Worm (Caenorhabditis elegans) whole organism, late embryonic: Measurements from ENCODE around the gene prdh-1.

Source experiments
- C08G9.2 ChIP-seq: sonication (generic microtip); optimal IDR thresholded peaks from 2 replicates; lab custom pipeline; 2016; ENCODE audit warnings: mild to moderate bottlenecking, missing genetic modification characterization, moderate library complexity, missing compliant biosample characterization
- C38D4.7 ChIP-seq: fragments of 200-800 bp; sonication (Bioruptor generic); optimal IDR thresholded peaks from 2 replicates; lab custom pipeline; 2018; ENCODE audit warnings: mild to moderate bottlenecking, missing genetic modification characterization, moderate library complexity, missing compliant biosample characterization
- F13H6.1 ChIP-seq: sonication (generic microtip); optimal IDR thresholded peaks from 2 replicates; lab custom pipeline; 2016; ENCODE audit warnings: missing genetic modification characterization, missing compliant biosample characterization
- K02D7.2 ChIP-seq: sonication (generic microtip); optimal IDR thresholded peaks from 2 replicates; lab custom pipeline; 2017; ENCODE audit warnings: mild to moderate bottlenecking, missing genetic modification characterization, missing compliant biosample characterization
- K09A11.1 ChIP-seq: sonication (generic microtip); optimal IDR thresholded peaks from 2 replicates; lab custom pipeline; 2017; ENCODE audit warnings: antibody characterized with exemption, mild to moderate bottlenecking, missing genetic modification characterization, missing compliant biosample characterization; ENCODE audit not compliant: insufficient read depth
- T23F11.4 ChIP-seq: fragments of 200-800 bp; sonication (Bioruptor generic); optimal IDR thresholded peaks from 2 replicates; lab custom pipeline; 2018; ENCODE audit warnings: mild to moderate bottlenecking, missing genetic modification characterization, missing compliant biosample characterization
- ahr-1 ChIP-seq: sonication (generic microtip); optimal IDR thresholded peaks from 2 replicates; lab custom pipeline; 2016; ENCODE audit warnings: missing genetic modification characterization, missing compliant biosample characterization
- ceh-14 ChIP-seq: sonication (generic microtip); optimal IDR thresholded peaks from 2 replicates; lab custom pipeline; 2016; ENCODE audit warnings: missing genotype, missing genetic modification characterization, missing compliant biosample characterization
- ceh-18 ChIP-seq: sonication (generic microtip); optimal IDR thresholded peaks from 2 replicates; lab custom pipeline; 2016; ENCODE audit warnings: missing genetic modification characterization, missing compliant biosample characterization
- ceh-19 ChIP-seq: fragments of 200-800 bp; sonication (Bioruptor generic); optimal IDR thresholded peaks from 2 replicates; lab custom pipeline; 2018; ENCODE audit warnings: mild to moderate bottlenecking, missing genetic modification characterization, missing compliant biosample characterization
- ceh-2 ChIP-seq: sonication (generic microtip); optimal IDR thresholded peaks from 2 replicates; lab custom pipeline; 2016; ENCODE audit warnings: missing genotype, missing genetic modification characterization, missing compliant biosample characterization
- ceh-30 ChIP-seq: fragments of 150-350 bp; optimal IDR thresholded peaks from 2 replicates; lab custom pipeline; 2014; ENCODE audit warnings: missing biosample characterization, missing genetic modification characterization
- ceh-34 ChIP-seq: sonication (generic microtip); optimal IDR thresholded peaks from 2 replicates; lab custom pipeline; 2016; ENCODE audit warnings: mild to moderate bottlenecking, missing genetic modification characterization, missing compliant biosample characterization
- ceh-48 ChIP-seq: sonication (generic microtip); optimal IDR thresholded peaks from 2 replicates; lab custom pipeline; 2016; ENCODE audit warnings: missing genetic modification characterization, inconsistent platforms, missing compliant biosample characterization
- ceh-6 ChIP-seq: fragments of 200-800 bp; sonication (Bioruptor generic); optimal IDR thresholded peaks from 2 replicates; lab custom pipeline; 2018; ENCODE audit warnings: mild to moderate bottlenecking, missing genetic modification characterization, missing compliant biosample characterization
- ceh-9 ChIP-seq: sonication (generic microtip); optimal IDR thresholded peaks from 2 replicates; lab custom pipeline; 2016; ENCODE audit warnings: mild to moderate bottlenecking, missing genetic modification characterization, inconsistent platforms, missing compliant biosample characterization
- che-1 ChIP-seq: sonication (generic microtip); optimal IDR thresholded peaks from 2 replicates; lab custom pipeline; 2016; ENCODE audit warnings: mild to moderate bottlenecking, missing genetic modification characterization, missing compliant biosample characterization
- dmd-4 ChIP-seq: sonication (generic microtip); optimal IDR thresholded peaks from 2 replicates; lab custom pipeline; 2016; ENCODE audit warnings: borderline replicate concordance, missing genetic modification characterization, missing compliant biosample characterization
- dve-1 ChIP-seq: sonication (generic microtip); optimal IDR thresholded peaks from 2 replicates; lab custom pipeline; 2017; ENCODE audit warnings: antibody characterized with exemption, mild to moderate bottlenecking, missing genetic modification characterization, missing compliant biosample characterization
- elt-4 ChIP-seq: sonication (generic microtip); optimal IDR thresholded peaks from 2 replicates; lab custom pipeline; 2016; ENCODE audit warnings: missing genetic modification characterization, missing compliant biosample characterization
- eyg-1 ChIP-seq: sonication (generic microtip); optimal IDR thresholded peaks from 2 replicates; lab custom pipeline; 2016; ENCODE audit warnings: missing genotype, missing genetic modification characterization, missing compliant biosample characterization
- fax-1 ChIP-seq: sonication (generic microtip); optimal IDR thresholded peaks from 2 replicates; lab custom pipeline; 2016; ENCODE audit warnings: missing genotype, missing genetic modification characterization, missing compliant biosample characterization
- fkh-10 ChIP-seq: fragments of 150-350 bp; optimal IDR thresholded peaks from 2 replicates; lab custom pipeline; 2014; ENCODE audit warnings: missing biosample characterization, missing genetic modification reagents, missing genetic modification characterization
- fkh-6 ChIP-seq: sonication (generic microtip); optimal IDR thresholded peaks from 2 replicates; lab custom pipeline; 2016; ENCODE audit warnings: missing genetic modification characterization, missing compliant biosample characterization
- hlh-13 ChIP-seq: fragments of 200-800 bp; sonication (Bioruptor generic); optimal IDR thresholded peaks from 2 replicates; lab custom pipeline; 2018; ENCODE audit warnings: mild to moderate bottlenecking, missing genetic modification characterization, missing compliant biosample characterization
- hlh-15 ChIP-seq: sonication (generic microtip); optimal IDR thresholded peaks from 2 replicates; lab custom pipeline; 2016; ENCODE audit warnings: missing genetic modification characterization, missing compliant biosample characterization
- hlh-6 ChIP-seq: sonication (generic microtip); optimal IDR thresholded peaks from 2 replicates; lab custom pipeline; 2016; ENCODE audit warnings: missing genotype, missing genetic modification characterization, missing compliant biosample characterization
- hlh-8 ChIP-seq: sonication (generic microtip); optimal IDR thresholded peaks from 2 replicates; lab custom pipeline; 2016; ENCODE audit warnings: missing genotype, missing genetic modification characterization, missing compliant biosample characterization
- lin-11 ChIP-seq: fragments of 200-800 bp; sonication (Bioruptor generic); optimal IDR thresholded peaks from 2 replicates; lab custom pipeline; 2018; ENCODE audit warnings: mild to moderate bottlenecking, missing genetic modification characterization, missing compliant biosample characterization
- madf-2 ChIP-seq: sonication (generic microtip); optimal IDR thresholded peaks from 2 replicates; lab custom pipeline; 2017; ENCODE audit warnings: missing genetic modification characterization, missing compliant biosample characterization
- mec-3 ChIP-seq: sonication (generic microtip); optimal IDR thresholded peaks from 2 replicates; lab custom pipeline; 2016; ENCODE audit warnings: borderline replicate concordance, missing genetic modification characterization, missing compliant biosample characterization
- npax-4 ChIP-seq: sonication (generic microtip); optimal IDR thresholded peaks from 2 replicates; lab custom pipeline; 2016; ENCODE audit warnings: missing genetic modification characterization, missing compliant biosample characterization
- pha-2 ChIP-seq: sonication (generic microtip); optimal IDR thresholded peaks from 2 replicates; lab custom pipeline; 2017; ENCODE audit warnings: mild to moderate bottlenecking, missing genetic modification characterization, missing compliant biosample characterization
- pha-4 ChIP-seq: fragments of 150-350 bp; optimal IDR thresholded peaks from 2 replicates; lab custom pipeline; 2018; ENCODE audit warnings: missing biosample characterization, missing genetic modification reagents, missing genetic modification characterization
- pros-1 ChIP-seq: fragments of 150-350 bp; optimal IDR thresholded peaks from 2 replicates; lab custom pipeline; 2014; ENCODE audit warnings: missing biosample characterization, missing genetic modification reagents, missing genetic modification characterization
- rnt-1 ChIP-seq: sonication (generic microtip); optimal IDR thresholded peaks from 2 replicates; lab custom pipeline; 2016; ENCODE audit warnings: missing genetic modification characterization, missing compliant biosample characterization
- sox-2 ChIP-seq: fragments of 200-800 bp; sonication (Bioruptor generic); IDR thresholded peaks from 2 replicates; pipeline ENCODE4 v1.3.6; 2022; ENCODE audit warnings: missing genetic modification reagents, missing genetic modification characterization, missing compliant biosample characterization
- tbx-2 ChIP-seq: sonication (generic microtip); optimal IDR thresholded peaks from 2 replicates; lab custom pipeline; 2016; ENCODE audit warnings: missing genetic modification characterization, missing compliant biosample characterization
- unc-3 ChIP-seq, 2 experiments: fragments of 200-800 bp in 1 of 2; sonication (Bioruptor generic) in 1 of 2; sonication (generic microtip) in 1 of 2; conservative IDR thresholded peaks in 1 of 2; optimal IDR thresholded peaks in 1 of 2; 2 replicates each; pipeline versions ENCODE4 v1.3.6 to Lab custom; 2016 to 2022; ENCODE audit warnings: missing compliant biosample characterization in 2 of 2, missing genetic modification characterization in 2 of 2, missing genetic modification reagents in 1 of 2
- unc-42 ChIP-seq: sonication (generic microtip); optimal IDR thresholded peaks from 2 replicates; lab custom pipeline; 2016; ENCODE audit warnings: missing genotype, missing genetic modification characterization, missing compliant biosample characterization
- unc-55 ChIP-seq: sonication (generic microtip); optimal IDR thresholded peaks from 2 replicates; lab custom pipeline; 2017; ENCODE audit warnings: missing biosample characterization, missing genetic modification reagents, missing genetic modification characterization
- zip-5 ChIP-seq: sonication (generic microtip); optimal IDR thresholded peaks from 2 replicates; lab custom pipeline; 2016; ENCODE audit warnings: missing genetic modification characterization, missing compliant biosample characterization
- ztf-16 ChIP-seq: sonication (generic microtip); optimal IDR thresholded peaks from 2 replicates; lab custom pipeline; 2017; ENCODE audit warnings: missing genetic modification characterization, missing compliant biosample characterization

Gene prdh-1

ce11 chrIV:13887408-13888163 lies 11.2 kb upstream of the prdh-1 start, which contains the start of gene lin-66 (continued):
- TF ChIP-seq unc-42 (peak; percentile 82), mec-3 (tag; lab: Kevin White, UChicago) (no peak), ceh-9 (tag; lab: Kevin White, UChicago) (no peak), ceh-19 (GFP tag; lab: Kevin White, UChicago) (no peak), ceh-6 (GFP tag; lab: Kevin White, UChicago) (peak; percentile 62), tbx-2 (tag; lab: Kevin White, UChicago) (peak; percentile 96), hlh-6 (peak; percentile 53), unc-55 (GFP tag; lab: Kevin White, UChicago) (peak; percentile 2), che-1 (peak; percentile 48), dve-1 (tag; lab: Kevin White, UChicago) (peak; percentile 27), C38D4.7 (GFP tag; lab: Kevin White, UChicago) (no peak), unc-3 (GFP tag; conservative IDR thresholded peaks at IDR 0.05; lab: Robert Waterston, UW) (no peak), unc-3 (tag; optimal IDR thresholded peaks at IDR 0.05; lab: Kevin White, UChicago) (peak; percentile 83), hlh-8 (tag; lab: Kevin White, UChicago) (peak; percentile 44), C08G9.2 (tag; lab: Kevin White, UChicago) (peak; percentile 47), F13H6.1 (tag; lab: Kevin White, UChicago) (peak; percentile 79), K02D7.2 (no peak), ceh-18 (tag; lab: Kevin White, UChicago) (peak; percentile 97), npax-4 (tag; lab: Kevin White, UChicago) (no peak), fkh-10 (GFP tag; lab: Kevin White, UChicago) (no peak), madf-2 (peak; percentile 33), pha-2 (tag; lab: Kevin White, UChicago) (peak; percentile 59), pros-1 (peak; percentile 95), ahr-1 (tag; lab: Kevin White, UChicago) (no peak), ceh-14 (tag; lab: Kevin White, UChicago) (peak; percentile 91), T23F11.4 (GFP tag; lab: Kevin White, UChicago) (peak; percentile 69), ceh-30 (no peak), rnt-1 (peak; percentile 90), elt-4 (tag; lab: Kevin White, UChicago) (no peak), dmd-4 (tag; lab: Kevin White, UChicago) (peak; percentile 58), fkh-6 (tag; lab: Kevin White, UChicago) (peak; percentile 29), zip-5 (tag; lab: Kevin White, UChicago) (no peak), ztf-16 (tag; lab: Kevin White, UChicago) (peak; percentile 41), eyg-1 (tag; lab: Kevin White, UChicago) (peak; percentile 86), lin-11 (tag; lab: Kevin White, UChicago) (no peak), hlh-13 (GFP tag; lab: Kevin White, UChicago) (no peak), K09A11.1 (tag; lab: Kevin White, UChicago) (no peak), pha-4 (tag; lab: Kevin White, UChicago) (no peak), ceh-2 (tag; lab: Kevin White, UChicago) (peak; percentile 77)

- TF ChIP-seq C38D4.7 (GFP tag; lab: Kevin White, UChicago) (no peak), ceh-34 (tag; lab: Kevin White, UChicago) (no peak), madf-2 (no peak), K02D7.2 (no peak), ceh-14 (tag; lab: Kevin White, UChicago) (no peak), elt-4 (tag; lab: Kevin White, UChicago) (no peak), hlh-15 (no peak), ceh-30 (no peak), ceh-48 (tag; lab: Kevin White, UChicago) (no peak), sox-2 (GFP tag; lab: Robert Waterston, UW) (no peak), unc-3 (GFP tag; conservative IDR thresholded peaks at IDR 0.05; lab: Robert Waterston, UW) (no peak), unc-3 (tag; optimal IDR thresholded peaks at IDR 0.05; lab: Kevin White, UChicago) (no peak), fax-1 (tag; lab: Kevin White, UChicago) (no peak), rnt-1 (no peak), K09A11.1 (tag; lab: Kevin White, UChicago) (no peak), pha-2 (tag; lab: Kevin White, UChicago) (no peak), tbx-2 (tag; lab: Kevin White, UChicago) (no peak), ceh-19 (GFP tag; lab: Kevin White, UChicago) (no peak), ceh-18 (tag; lab: Kevin White, UChicago) (no peak), mec-3 (tag; lab: Kevin White, UChicago) (no peak)
Observed at ce11 chrIV:13883922-13884321, 7.5 kb upstream of the prdh-1 start.
